Worm (Caenorhabditis elegans): ENCODE data around the gene nfx-1.
A peak's percentile ranks its signal among the peaks of the same experiment; 100 is the strongest.

ce11 chrIII:6382987-6383602 is 7.9 kb downstream of the nfx-1 start, which contains the start of gene let-716:
- TF ChIP-seq aly-2 (tag; optimal IDR thresholded peaks at IDR 0.05) (no peak), egl-27 (tag; optimal IDR thresholded peaks at IDR 0.05) (no peak), C16A3.4 (tag; optimal IDR thresholded peaks at IDR 0.05) (no peak), lin-13 (GFP tag; optimal IDR thresholded peaks at IDR 0.05) (no peak), elt-2 (tag; optimal IDR thresholded peaks at IDR 0.05) (no peak), nhr-11 (tag; optimal IDR thresholded peaks at IDR 0.05) (no peak), ces-1 (GFP tag; optimal IDR thresholded peaks at IDR 0.05) (no peak), nhr-12 (tag; optimal IDR thresholded peaks at IDR 0.05) (no peak), irx-1 (tag; optimal IDR thresholded peaks at IDR 0.05) (no peak), swsn-7 (tag; optimal IDR thresholded peaks at IDR 0.05) (peak; percentile 39)
